Worm (Caenorhabditis elegans): ENCODE results near the gene fbxa-60.

The fbxa-60 gene

DNA sequence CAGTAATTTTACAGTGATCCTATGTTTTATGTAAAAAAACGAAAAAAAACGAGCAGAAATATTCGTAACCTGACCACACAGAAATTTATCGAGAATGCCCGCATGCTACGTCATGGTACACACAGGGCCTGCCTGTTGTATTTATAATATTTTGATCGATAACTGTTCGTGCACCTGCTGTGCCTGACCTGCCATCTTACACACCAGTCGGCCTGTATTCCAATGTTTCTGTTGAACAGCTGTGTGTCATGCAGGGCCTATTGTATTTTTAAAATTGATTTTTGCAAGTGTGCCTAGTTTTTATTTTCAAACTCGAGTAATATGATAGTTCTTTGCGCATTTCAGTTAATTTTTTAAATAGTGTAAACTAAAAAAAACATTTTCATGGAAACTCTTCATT lies 20.2 kb upstream of the fbxa-60 start:
- TF ChIP-seq pat-9 (tag; optimal IDR thresholded peaks at IDR 0.05) (no peak), sox-2 (GFP tag; IDR thresholded peaks at IDR 0.05) (no peak), ahr-1 (tag; optimal IDR thresholded peaks at IDR 0.05) (no peak), pros-1 (tag; optimal IDR thresholded peaks at IDR 0.05) (no peak), mec-3 (tag; optimal IDR thresholded peaks at IDR 0.05; ENCODE audit: borderline replicate concordance) (no peak), ama-1 (optimal IDR thresholded peaks at IDR 0.05) (no peak)

DNA sequence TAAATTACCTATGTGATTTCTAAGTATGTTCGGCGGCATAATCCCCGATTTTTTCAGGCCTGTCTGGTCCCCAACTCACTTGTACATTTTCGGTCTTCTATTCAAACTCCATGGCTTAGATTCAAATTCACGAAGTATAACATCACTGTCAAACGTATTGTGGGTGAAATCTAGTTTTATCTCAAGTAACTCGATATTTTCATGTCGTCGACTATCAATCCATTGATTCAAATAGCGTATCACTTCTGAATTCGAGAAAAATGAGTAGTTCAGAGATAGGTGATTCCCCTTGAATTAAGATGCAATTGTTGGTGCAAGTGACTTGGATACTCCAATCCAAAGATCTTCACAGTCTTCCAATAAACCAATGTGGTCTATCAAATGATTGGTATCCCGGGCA lies 18.5 kb upstream of the fbxa-60 start:
- TF ChIP-seq K02D7.2 (tag; optimal IDR thresholded peaks at IDR 0.05) = no peak
- no peak for TF ChIP-seq che-1 (tag; optimal IDR thresholded peaks at IDR 0.05)
- no peak for TF ChIP-seq ceh-2 (tag; optimal IDR thresholded peaks at IDR 0.05)
- TF ChIP-seq pqm-1 (tag; optimal IDR thresholded peaks at IDR 0.05) = no peak
- TF ChIP-seq elt-2 (tag; optimal IDR thresholded peaks at IDR 0.05) = no peak
- no peak for TF ChIP-seq nhr-11 (tag; optimal IDR thresholded peaks at IDR 0.05)
- TF ChIP-seq ceh-9 (tag; optimal IDR thresholded peaks at IDR 0.05) = no peak
- TF ChIP-seq hlh-6 (tag; optimal IDR thresholded peaks at IDR 0.05) = no peak
- TF ChIP-seq unc-42 (tag; optimal IDR thresholded peaks at IDR 0.05) = no peak
- no peak for TF ChIP-seq ref-2 (tag; optimal IDR thresholded peaks at IDR 0.05)
- no peak for TF ChIP-seq unc-55 (GFP tag; optimal IDR thresholded peaks at IDR 0.05)
- no peak for TF ChIP-seq ahr-1 (tag; optimal IDR thresholded peaks at IDR 0.05)
- no peak for TF ChIP-seq unc-86 (tag; optimal IDR thresholded peaks at IDR 0.05)
- no peak for TF ChIP-seq sox-4 (tag; optimal IDR thresholded peaks at IDR 0.05)
- no peak for TF ChIP-seq hlh-8 (tag; optimal IDR thresholded peaks at IDR 0.05)
- no peak for TF ChIP-seq pax-1 (tag; optimal IDR thresholded peaks at IDR 0.05)
- TF ChIP-seq ama-1 (optimal IDR thresholded peaks at IDR 0.05) = no peak

DNA sequence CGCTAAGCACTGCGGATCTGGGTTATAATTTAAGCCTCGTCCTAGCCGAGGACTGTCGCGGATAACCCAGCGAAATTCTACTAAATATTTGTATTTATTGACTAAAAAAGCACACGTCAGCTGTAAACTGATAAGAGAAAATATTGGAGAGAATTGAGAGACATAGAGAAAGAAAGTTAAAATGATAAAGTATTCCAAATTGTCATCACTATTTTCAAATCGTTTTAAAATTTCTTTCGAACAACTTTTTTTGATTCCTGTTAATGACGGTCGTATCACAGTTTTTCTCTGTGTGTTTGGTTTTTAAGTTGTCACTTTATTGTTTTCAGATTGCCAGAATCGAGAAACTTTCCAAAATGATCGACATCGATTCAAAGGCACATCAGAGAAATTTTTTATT lies 15.8 kb upstream of the fbxa-60 start, which contains the start of gene fbxa-51:
Gene fbxa-51 (plus strand): TSS at position 322 of the 400 bp plus-strand sequence.
- no peak for TF ChIP-seq pha-2 (tag; optimal IDR thresholded peaks at IDR 0.05)
- TF ChIP-seq pqm-1 (tag; optimal IDR thresholded peaks at IDR 0.05) = no peak
- TF ChIP-seq ceh-14 (tag; optimal IDR thresholded peaks at IDR 0.05) = no peak
- TF ChIP-seq eyg-1 (tag; optimal IDR thresholded peaks at IDR 0.05) = no peak
- no peak for TF ChIP-seq gmeb-2 (tag; optimal IDR thresholded peaks at IDR 0.05)
- TF ChIP-seq dmd-4 (tag; optimal IDR thresholded peaks at IDR 0.05; ENCODE audit: borderline replicate concordance) = no peak
- no peak for TF ChIP-seq ceh-2 (tag; optimal IDR thresholded peaks at IDR 0.05)
- no peak for TF ChIP-seq ztf-16 (tag; optimal IDR thresholded peaks at IDR 0.05)
- TF ChIP-seq ceh-19 (GFP tag; optimal IDR thresholded peaks at IDR 0.05) = no peak
- TF ChIP-seq pax-1 (tag; optimal IDR thresholded peaks at IDR 0.05) = no peak

DNA sequence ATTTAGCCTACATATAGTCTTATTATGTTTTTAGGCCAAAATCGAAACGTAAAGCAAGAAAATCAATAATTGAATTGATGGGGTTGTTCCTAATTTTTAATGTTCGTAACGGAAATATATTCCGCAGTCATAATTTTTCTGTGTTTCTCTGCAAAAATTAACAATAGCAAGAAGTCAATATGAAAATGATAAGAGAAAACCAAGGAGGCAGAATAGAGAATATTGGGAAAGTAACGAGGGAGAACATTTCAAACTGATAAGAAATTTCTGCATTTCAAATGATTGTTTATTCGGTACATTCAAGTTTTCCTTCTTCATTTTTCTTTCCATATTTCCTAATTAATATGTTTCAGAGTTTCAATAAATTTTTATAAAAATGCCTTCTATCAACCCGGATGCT lies 9.9 kb upstream of the fbxa-60 start, which contains the start of gene fbxa-54:
Gene fbxa-54 (plus strand): TSS at position 354 of the 400 bp plus-strand sequence.
- TF ChIP-seq rnt-1 (tag; optimal IDR thresholded peaks at IDR 0.05) (no peak), pax-1 (tag; optimal IDR thresholded peaks at IDR 0.05) (no peak), ref-2 (tag; optimal IDR thresholded peaks at IDR 0.05) (no peak), K09A11.1 (tag; optimal IDR thresholded peaks at IDR 0.05; ENCODE audit: insufficient read depth) (no peak), elt-2 (tag; optimal IDR thresholded peaks at IDR 0.05) (no peak), K02D7.2 (tag; optimal IDR thresholded peaks at IDR 0.05) (no peak), che-1 (tag; optimal IDR thresholded peaks at IDR 0.05) (no peak), nhr-232 (tag; optimal IDR thresholded peaks at IDR 0.05) (no peak), ztf-16 (tag; optimal IDR thresholded peaks at IDR 0.05) (no peak), tbx-2 (tag; optimal IDR thresholded peaks at IDR 0.05) (no peak), nhr-11 (tag; optimal IDR thresholded peaks at IDR 0.05) (no peak), ets-4 (tag; optimal IDR thresholded peaks at IDR 0.05) (no peak), ceh-19 (GFP tag; optimal IDR thresholded peaks at IDR 0.05) (no peak), lim-6 (tag; optimal IDR thresholded peaks at IDR 0.05) (no peak), ceh-18 (tag; optimal IDR thresholded peaks at IDR 0.05) (no peak), ahr-1 (tag; optimal IDR thresholded peaks at IDR 0.05) (no peak), ceh-48 (tag; optimal IDR thresholded peaks at IDR 0.05) (no peak), tbx-7 (tag; optimal IDR thresholded peaks at IDR 0.05) (no peak), C08G9.2 (tag; optimal IDR thresholded peaks at IDR 0.05) (no peak)

Data from whole organism, late embryonic.